Worm (Caenorhabditis elegans) whole organism, young adult: ENCODE data around the gene prp-3.

Experiments
- B0261.1 ChIP-seq: sonication (generic microtip); optimal IDR thresholded peaks from 2 replicates; lab custom pipeline; 2016; ENCODE audit warnings: mild to moderate bottlenecking, missing genetic modification characterization, moderate library complexity, missing compliant biosample characterization
- D2030.7 ChIP-seq: fragments of 200-800 bp; sonication (Bioruptor generic); IDR thresholded peaks from 2 replicates; pipeline ENCODE4 v1.3.6; 2022; ENCODE audit warnings: missing genetic modification reagents, missing genetic modification characterization, missing compliant biosample characterization
- F33H1.4 ChIP-seq: fragments of 200-800 bp; sonication (Bioruptor generic); IDR thresholded peaks from 2 replicates; pipeline ENCODE4 v1.3.6; 2022; ENCODE audit warnings: missing genetic modification reagents, missing genetic modification characterization, missing compliant biosample characterization
- F57C9.4 ChIP-seq: sonication (generic microtip); optimal IDR thresholded peaks from 2 replicates; lab custom pipeline; 2017; ENCODE audit warnings: mild to moderate bottlenecking, missing genetic modification characterization, missing compliant biosample characterization
- akir-1 ChIP-seq: fragments of 200-800 bp; sonication (Bioruptor generic); optimal IDR thresholded peaks from 2 replicates; lab custom pipeline; 2018; ENCODE audit warnings: mild to moderate bottlenecking, missing genetic modification characterization, moderate library complexity, missing compliant biosample characterization
- atf-7 ChIP-seq: sonication (generic microtip); optimal IDR thresholded peaks from 2 replicates; lab custom pipeline; 2017; ENCODE audit warnings: mild to moderate bottlenecking, missing genetic modification characterization, missing compliant biosample characterization
- ccch-3 ChIP-seq: fragments of 200-800 bp; sonication (Bioruptor generic); optimal IDR thresholded peaks from 2 replicates; lab custom pipeline; 2018; ENCODE audit warnings: mild to moderate bottlenecking, missing genetic modification characterization, missing compliant biosample characterization
- cebp-1 ChIP-seq, 2 experiments: fragments of 200-800 bp in 1 of 2; sonication (Bioruptor generic) in 1 of 2; sonication (generic microtip) in 1 of 2; IDR thresholded peaks in 1 of 2; optimal IDR thresholded peaks in 1 of 2; 2 replicates each; pipeline versions ENCODE4 v1.3.6 to Lab custom; 2017 to 2022; ENCODE audit warnings: missing compliant biosample characterization in 2 of 2, missing genetic modification characterization in 2 of 2, mild to moderate bottlenecking in 1 of 2, missing genetic modification reagents in 1 of 2, moderate library complexity in 1 of 2
- cebp-2 ChIP-seq: fragments of 200-800 bp; sonication (Bioruptor generic); IDR thresholded peaks from 2 replicates; pipeline ENCODE4 v1.3.6; 2022; ENCODE audit warnings: missing genetic modification characterization, missing compliant biosample characterization
- ceh-58 ChIP-seq: fragments of 200-800 bp; sonication (Bioruptor generic); IDR thresholded peaks from 2 replicates; pipeline ENCODE4 v1.3.6; 2022; ENCODE audit warnings: missing genetic modification characterization, missing compliant biosample characterization
- chd-7 ChIP-seq: sonication (generic microtip); optimal IDR thresholded peaks from 2 replicates; lab custom pipeline; 2016; ENCODE audit warnings: mild to moderate bottlenecking, missing genetic modification characterization, moderate library complexity, missing compliant biosample characterization
- dox-1 ChIP-seq: fragments of 200-800 bp; sonication (Bioruptor generic); IDR thresholded peaks from 2 replicates; pipeline ENCODE4 v1.3.6; 2022; ENCODE audit warnings: missing genetic modification reagents, missing genetic modification characterization, missing compliant biosample characterization
- efl-1 ChIP-seq: fragments of 150-350 bp; optimal IDR thresholded peaks from 2 replicates; lab custom pipeline; 2014; ENCODE audit warnings: missing biosample characterization, missing genetic modification reagents, missing genetic modification characterization
- egrh-3 ChIP-seq: fragments of 200-800 bp; sonication (Bioruptor generic); IDR thresholded peaks from 2 replicates; pipeline ENCODE4 v1.3.6; 2022; ENCODE audit warnings: missing genetic modification reagents, missing genetic modification characterization, missing compliant biosample characterization
- ets-4 ChIP-seq: fragments of 200-800 bp; sonication (Bioruptor generic); optimal IDR thresholded peaks from 2 replicates; lab custom pipeline; 2018; ENCODE audit warnings: mild to moderate bottlenecking, missing genetic modification characterization, missing compliant biosample characterization
- gei-17 ChIP-seq: fragments of 200-800 bp; sonication (Bioruptor generic); optimal IDR thresholded peaks from 2 replicates; lab custom pipeline; 2018; ENCODE audit warnings: mild to moderate bottlenecking, missing genetic modification characterization, missing compliant biosample characterization
- hlh-12 ChIP-seq: sonication (generic microtip); optimal IDR thresholded peaks from 2 replicates; lab custom pipeline; 2016; ENCODE audit warnings: missing genetic modification characterization, missing compliant biosample characterization
- hmg-1.2 ChIP-seq: fragments of 200-800 bp; sonication (Bioruptor generic); IDR thresholded peaks from 2 replicates; pipeline ENCODE4 v1.3.6; 2022; ENCODE audit warnings: missing genetic modification reagents, missing genetic modification characterization, missing compliant biosample characterization
- hsf-1 ChIP-seq: fragments of 200-800 bp; sonication (Bioruptor generic); IDR thresholded peaks from 2 replicates; pipeline ENCODE4 v1.3.6; 2022; ENCODE audit warnings: missing genetic modification reagents, missing genetic modification characterization, missing compliant biosample characterization
- lin-40 ChIP-seq: sonication (generic microtip); optimal IDR thresholded peaks from 2 replicates; lab custom pipeline; 2016; ENCODE audit warnings: missing genetic modification characterization, mild to moderate bottlenecking, missing compliant biosample characterization, missing genotype, missing genetic modification reagents
- lsl-1 ChIP-seq: fragments of 200-800 bp; sonication (Bioruptor generic); optimal IDR thresholded peaks from 2 replicates; lab custom pipeline; 2018; ENCODE audit warnings: mild to moderate bottlenecking, missing genetic modification characterization, moderate library complexity, missing compliant biosample characterization
- madf-6 ChIP-seq: fragments of 200-800 bp; sonication (Bioruptor generic); IDR thresholded peaks from 2 replicates; pipeline ENCODE4 v1.3.6; 2022; ENCODE audit warnings: missing genetic modification reagents, missing genetic modification characterization, missing compliant biosample characterization
- madf-8 ChIP-seq: fragments of 200-800 bp; sonication (Bioruptor generic); conservative IDR thresholded peaks from 2 replicates; pipeline ENCODE4 v1.3.6; 2022; ENCODE audit warnings: missing genetic modification reagents, missing genetic modification characterization, missing compliant biosample characterization
- mcd-1 ChIP-seq: fragments of 200-800 bp; sonication (Bioruptor generic); IDR thresholded peaks from 2 replicates; pipeline ENCODE4 v1.3.6; 2022; ENCODE audit warnings: missing genetic modification reagents, missing genetic modification characterization, missing compliant biosample characterization
- nfyb-1 ChIP-seq: fragments of 200-800 bp; sonication (Bioruptor generic); IDR thresholded peaks from 2 replicates; pipeline ENCODE4 v1.3.6; 2022; ENCODE audit warnings: missing genetic modification reagents, missing genetic modification characterization, missing compliant biosample characterization
- pha-4 ChIP-seq: fragments of 150-350 bp; sonication (generic microtip); optimal IDR thresholded peaks from 2 replicates; lab custom pipeline; 2014; ENCODE audit warnings: missing biosample characterization, missing genetic modification reagents, missing genetic modification characterization
- rcor-1 ChIP-seq: fragments of 200-800 bp; sonication (Bioruptor generic); IDR thresholded peaks from 2 replicates; pipeline ENCODE4 v1.3.6; 2022; ENCODE audit warnings: missing genetic modification reagents, missing genetic modification characterization, missing compliant biosample characterization
- repo-1 ChIP-seq: sonication (generic microtip); optimal IDR thresholded peaks from 2 replicates; lab custom pipeline; 2017; ENCODE audit warnings: mild to moderate bottlenecking, missing genetic modification characterization, missing compliant biosample characterization
- rpc-1 ChIP-seq, 2 experiments: fragments of 150-350 bp in 1 of 2; sonication (generic microtip) in 1 of 2; optimal IDR thresholded peaks; 2 replicates each; lab custom pipeline; 2014 to 2018; ENCODE audit warnings: missing biosample characterization in 1 of 2, missing genetic modification characterization in 1 of 2, missing genetic modification reagents in 1 of 2, missing genotype in 1 of 2
- sea-2 ChIP-seq: fragments of 200-800 bp; sonication (Bioruptor generic); IDR thresholded peaks from 2 replicates; pipeline ENCODE4 v1.3.6; 2022; ENCODE audit warnings: missing genetic modification characterization, missing compliant biosample characterization
- somi-1 ChIP-seq: fragments of 200-800 bp; sonication (Bioruptor generic); optimal IDR thresholded peaks from 2 replicates; lab custom pipeline; 2018; ENCODE audit warnings: mild to moderate bottlenecking, missing genetic modification characterization, missing compliant biosample characterization
- tbx-9 ChIP-seq: sonication (generic microtip); optimal IDR thresholded peaks from 2 replicates; lab custom pipeline; 2016; ENCODE audit warnings: borderline replicate concordance, missing genetic modification characterization, inconsistent platforms, missing compliant biosample characterization
- xnd-1 ChIP-seq: sonication (generic microtip); optimal IDR thresholded peaks from 2 replicates; lab custom pipeline; 2016; ENCODE audit warnings: missing genotype, missing genetic modification reagents, missing genetic modification characterization, missing compliant biosample characterization
- zfh-2 ChIP-seq: fragments of 200-800 bp; sonication (Bioruptor generic); conservative IDR thresholded peaks from 2 replicates; pipeline ENCODE4 v1.3.6; 2022; ENCODE audit warnings: missing genetic modification reagents, missing genetic modification characterization, missing compliant biosample characterization
- ztf-22 ChIP-seq: fragments of 200-800 bp; sonication (Bioruptor generic); optimal IDR thresholded peaks from 2 replicates; lab custom pipeline; 2018; ENCODE audit warnings: mild to moderate bottlenecking, missing genetic modification characterization, moderate library complexity, missing compliant biosample characterization
- ztf-26 ChIP-seq: sonication (generic microtip); optimal IDR thresholded peaks from 2 replicates; lab custom pipeline; 2017; ENCODE audit warnings: missing genetic modification characterization, missing compliant biosample characterization

The prp-3 gene

DNA sequence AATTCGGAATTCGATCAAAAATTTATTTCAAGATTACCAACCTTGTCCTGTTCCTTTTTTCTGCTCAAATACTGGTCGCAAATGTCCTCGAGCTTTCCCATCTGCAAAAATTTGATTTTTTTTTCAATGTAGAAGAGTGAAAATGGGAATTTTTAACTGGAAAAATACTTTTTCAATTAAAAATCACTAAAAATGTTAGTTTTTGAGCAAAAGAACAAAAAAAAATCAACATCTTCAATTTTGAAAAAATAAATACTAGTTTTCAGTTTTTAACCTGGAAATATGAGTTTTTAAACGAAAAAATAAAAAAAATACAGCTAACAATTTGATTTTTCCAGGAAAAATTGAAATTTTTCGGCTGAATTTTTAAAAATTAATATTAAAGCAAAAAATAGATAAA is at the start of gene prp-3:
prp-3 (minus strand) TSS at position 101 of the 400 bp plus-strand sequence.
- TF ChIP-seq nfyb-1 (no peak), somi-1 (GFP tag; lab: Kevin White, UChicago) (no peak), repo-1 (no peak), ets-4 (GFP tag; lab: Kevin White, UChicago) (no peak), hlh-12 (tag; lab: Kevin White, UChicago) (no peak)

DNA sequence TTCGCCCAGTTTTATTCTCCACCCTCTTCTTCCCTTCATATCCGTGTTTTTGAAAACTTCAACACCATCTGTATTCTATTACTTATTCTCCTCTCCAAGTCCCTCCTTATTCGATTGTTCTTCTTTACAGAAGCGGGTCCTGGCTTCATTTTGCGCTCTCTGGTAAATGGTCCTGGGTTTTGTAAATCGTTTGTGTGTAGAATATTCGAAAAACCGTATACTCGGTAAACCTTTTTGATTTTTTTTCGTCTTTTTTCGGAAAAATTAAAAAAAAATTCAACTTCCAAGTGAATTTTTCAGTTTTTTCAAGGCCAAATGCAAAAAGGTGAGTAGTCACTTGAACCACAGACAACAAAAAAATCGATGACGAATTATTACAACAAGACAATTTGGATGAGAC is 47.2 kb upstream of the prp-3 start, which contains the start of gene D2045.9:
D2045.9 (plus strand) TSS at position 301 of the 400 bp plus-strand sequence.
- TF ChIP-seq nfyb-1 (no peak), sea-2 (GFP tag; lab: Robert Waterston, UW) (no peak), cebp-2 (GFP tag; lab: Robert Waterston, UW) (no peak), akir-1 (no peak), lin-40 (no peak), F57C9.4 (tag; lab: Kevin White, UChicago) (no peak), rcor-1 (GFP tag; lab: Robert Waterston, UW) (no peak), ztf-22 (GFP tag; lab: Kevin White, UChicago) (no peak), ceh-58 (GFP tag; lab: Robert Waterston, UW) (no peak), gei-17 (GFP tag; lab: Kevin White, UChicago) (no peak), B0261.1 (tag; lab: Kevin White, UChicago) (no peak)
- TF ChIP-seq, all 124 proteins: peak for 0

- TF ChIP-seq mcd-1 (GFP tag; lab: Robert Waterston, UW) (0 out of 2 replicates have a peak, but pooled peaks have one; percentile 24), madf-6 (GFP tag; lab: Robert Waterston, UW) (no peak), cebp-1 (GFP tag; IDR thresholded peaks at IDR 0.05; lab: Robert Waterston, UW) (peak; percentile 68; the same call in 1 of the 2 replicates), cebp-1 (tag; optimal IDR thresholded peaks at IDR 0.05; lab: Kevin White, UChicago) (peak; percentile 88)
- TF ChIP-seq, all 124 proteins: peak for 2
Observed at ce11 chrIII:10470927-10471326, 43.1 kb upstream of the prp-3 start, which contains the start of gene cul-1. TSS of gene cul-1 (plus strand) at chrIII:10471237.

ce11 chrIII:10469574-10470055 is 41.8 kb upstream of the prp-3 start, which contains the start of gene D2045.5:
TSS of gene D2045.5 (minus strand) at chrIII:10469624.
- peak; percentile 77 for TF ChIP-seq F33H1.4
- peak; percentile 33 for TF ChIP-seq efl-1 (GFP tag; lab: Kevin White, UChicago)
- no peak for TF ChIP-seq atf-7 (tag; lab: Kevin White, UChicago)
- TF ChIP-seq madf-8 (GFP tag; lab: Robert Waterston, UW): peak; percentile 54
- TF ChIP-seq xnd-1 (tag; lab: Kevin White, UChicago): peak; percentile 70
- TF ChIP-seq madf-6 (GFP tag; lab: Robert Waterston, UW): peak; percentile 76
- no peak for TF ChIP-seq rpc-1 (optimal IDR thresholded peaks at IDR 0.05; lab: Kevin White, UChicago)
- TF ChIP-seq rpc-1 (tag; optimal IDR thresholded peaks at IDR 0.05; lab: Kevin White, UChicago): no peak
- TF ChIP-seq D2030.7 (GFP tag; lab: Robert Waterston, UW): peak; percentile 40; the same call in 1 of the 2 replicates
- peak; percentile 86 for TF ChIP-seq lsl-1
- no peak for TF ChIP-seq hmg-1.2
- TF ChIP-seq, all 124 proteins: peak for 7

- TF ChIP-seq dox-1 (0 out of 2 replicates have a peak, but pooled peaks have one; percentile 15), madf-6 (GFP tag; lab: Robert Waterston, UW) (no peak), tbx-9 (tag; lab: Kevin White, UChicago) (no peak), ztf-26 (tag; lab: Kevin White, UChicago) (no peak), ccch-3 (GFP tag; lab: Kevin White, UChicago) (no peak), chd-7 (tag; lab: Kevin White, UChicago) (peak; percentile 22), hsf-1 (GFP tag; lab: Robert Waterston, UW) (0 out of 2 replicates have a peak, but pooled peaks have one; percentile 31), pha-4 (tag; lab: Kevin White, UChicago) (no peak), egrh-3 (GFP tag; lab: Robert Waterston, UW) (peak; percentile 61; the same call in 1 of the 2 replicates), zfh-2 (GFP tag; lab: Robert Waterston, UW) (peak; percentile 92)
Observed at ce11 chrIII:10464455-10464854, 36.7 kb upstream of the prp-3 start.
